Fruit fly (Drosophila melanogaster): ENCODE measurements around the gene CG34408.

CG34408 gene

DNA sequence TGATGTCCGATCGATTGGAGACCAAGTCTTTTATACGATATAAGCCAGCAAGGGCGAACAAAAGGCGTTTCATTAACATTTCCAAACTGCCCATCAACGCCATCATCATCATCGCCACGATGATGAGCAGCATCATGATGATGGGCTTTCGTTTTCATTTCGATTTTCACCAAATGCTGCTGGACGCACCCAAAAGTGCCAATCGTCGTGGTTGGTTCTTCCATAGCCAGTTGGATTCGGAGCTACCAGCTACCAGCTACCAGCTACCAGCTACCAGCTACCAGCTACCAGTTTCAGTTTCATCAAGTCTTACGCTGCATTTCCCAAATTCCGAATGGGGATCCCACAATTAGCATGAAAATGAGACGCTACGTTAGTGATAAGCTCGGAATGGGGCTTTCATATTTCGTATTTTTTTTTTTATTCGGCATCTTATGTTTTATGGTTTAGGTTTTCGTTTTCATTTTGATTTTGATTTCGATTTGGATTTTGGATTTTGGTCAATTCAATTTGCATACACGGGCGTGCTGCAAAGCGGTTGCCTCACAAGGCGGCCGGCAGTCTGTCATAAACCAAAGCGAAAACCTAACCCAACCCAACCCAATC is 3.2 kb upstream of the CG34408 start, which contains the start of gene CG2962:
CG2962 (minus strand) TSS at position 9 of the 606 bp plus-strand sequence.
- TF ChIP-seq Sox102F (GFP tag; optimal IDR thresholded peaks at IDR 0.05) (no peak), Sox15 (GFP tag; optimal IDR thresholded peaks at IDR 0.05) (no peak), Blimp-1 (GFP tag; optimal IDR thresholded peaks at IDR 0.05) (peak; percentile 13), achi (GFP tag; optimal IDR thresholded peaks at IDR 0.05) (no peak), eg (GFP tag; IDR thresholded peaks at IDR 0.05) (no peak)

DNA sequence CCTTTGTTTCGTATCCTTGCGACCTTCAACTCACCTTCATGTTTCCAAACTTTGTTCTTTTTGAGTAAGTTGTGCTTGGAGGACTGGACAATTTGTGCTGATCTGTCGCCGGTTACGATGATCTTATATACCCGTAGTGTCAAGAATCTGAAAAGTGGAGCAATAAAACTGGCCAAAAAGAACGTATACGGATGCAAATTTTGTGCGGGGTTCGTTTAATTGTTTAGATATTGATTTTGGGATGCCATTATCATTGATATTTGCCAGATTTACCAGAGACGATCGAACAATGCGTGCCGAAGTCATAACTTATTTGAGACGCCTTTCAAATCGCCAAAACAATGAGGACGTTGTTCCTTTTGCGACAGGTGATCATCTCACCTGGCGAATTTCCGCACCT is 871 bp upstream of the CG34408 start, which contains the start of gene CG15308:
CG15308 (minus strand) TSS at position 101 of the 400 bp plus-strand sequence.
- TF ChIP-seq esn (GFP tag; optimal IDR thresholded peaks at IDR 0.05) (no peak), CG34406 (GFP tag; optimal IDR thresholded peaks at IDR 0.05) (no peak), CG8119 (GFP tag; IDR thresholded peaks at IDR 0.05) (no peak), CG32006 (GFP tag; optimal IDR thresholded peaks at IDR 0.05) (no peak), Gug (GFP tag; IDR thresholded peaks at IDR 0.05) (no peak), Hr4 (GFP tag; optimal IDR thresholded peaks at IDR 0.05) (no peak), CG7368 (GFP tag; optimal IDR thresholded peaks at IDR 0.05) (no peak), Hr39 (GFP tag; optimal IDR thresholded peaks at IDR 0.05) (no peak), salr (GFP tag; optimal IDR thresholded peaks at IDR 0.05) (no peak)

DNA sequence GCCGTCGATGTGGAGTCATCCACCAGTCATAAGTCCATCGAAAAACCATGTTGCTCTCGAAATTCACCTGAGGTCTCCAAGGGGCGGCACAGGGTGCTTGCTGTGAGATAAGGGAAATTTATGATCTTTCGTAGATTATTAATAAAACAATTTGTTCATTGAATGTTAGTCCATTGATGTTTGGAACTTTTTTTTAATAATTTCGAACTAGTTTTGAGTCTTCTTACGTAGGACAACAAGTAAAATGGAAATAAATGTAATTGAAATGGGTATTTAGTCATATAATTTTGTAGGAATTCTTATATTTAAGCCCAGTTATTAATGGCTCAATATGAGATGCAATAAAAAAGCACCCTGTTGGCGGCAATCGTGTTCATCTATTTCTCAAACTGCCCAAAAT is 12.6 kb downstream of the CG34408 start:
- no peak for TF ChIP-seq Sox102F (GFP tag; optimal IDR thresholded peaks at IDR 0.05)
- TF ChIP-seq cyc (GFP tag; optimal IDR thresholded peaks at IDR 0.05) = no peak
- TF ChIP-seq OdsH (GFP tag; optimal IDR thresholded peaks at IDR 0.05) = no peak
- peak; percentile 75 for TF ChIP-seq CG8119 (GFP tag; IDR thresholded peaks at IDR 0.05)
- no peak for TF ChIP-seq Met (GFP tag; optimal IDR thresholded peaks at IDR 0.05)
- no peak for TF ChIP-seq Eip75B (GFP tag; optimal IDR thresholded peaks at IDR 0.05)
- TF ChIP-seq achi (GFP tag; optimal IDR thresholded peaks at IDR 0.05) = no peak
- TF ChIP-seq CG10669 (GFP tag; optimal IDR thresholded peaks at IDR 0.05) = no peak
- no peak for TF ChIP-seq CG6854 (GFP tag; optimal IDR thresholded peaks at IDR 0.05)
- no peak for TF ChIP-seq Sox14 (GFP tag; optimal IDR thresholded peaks at IDR 0.05)
- TF ChIP-seq CG4318 (GFP tag; optimal IDR thresholded peaks at IDR 0.05) = no peak
- no peak for TF ChIP-seq CG34406 (GFP tag; optimal IDR thresholded peaks at IDR 0.05)
- peak; percentile 3 for TF ChIP-seq net (GFP tag; optimal IDR thresholded peaks at IDR 0.05)
- no peak for TF ChIP-seq fd59A (GFP tag; optimal IDR thresholded peaks at IDR 0.05)
- no peak for TF ChIP-seq Gug (GFP tag; IDR thresholded peaks at IDR 0.05)
- no peak for TF ChIP-seq vri (GFP tag; optimal IDR thresholded peaks at IDR 0.05)
- no peak for TF ChIP-seq topi (GFP tag; optimal IDR thresholded peaks at IDR 0.05)
- no peak for TF ChIP-seq CG16779 (tag; optimal IDR thresholded peaks at IDR 0.05)
- TF ChIP-seq Blimp-1 (GFP tag; optimal IDR thresholded peaks at IDR 0.05) = no peak
- no peak for TF ChIP-seq CG3919 (GFP tag; optimal IDR thresholded peaks at IDR 0.05)
- TF ChIP-seq spab (GFP tag; optimal IDR thresholded peaks at IDR 0.05) = no peak
- TF ChIP-seq CG8319 (GFP tag; optimal IDR thresholded peaks at IDR 0.05) = no peak
- TF ChIP-seq CG1621 (tag; optimal IDR thresholded peaks at IDR 0.05) = no peak
- TF ChIP-seq esn (GFP tag; optimal IDR thresholded peaks at IDR 0.05) = no peak
- peak; percentile 11; the same call in 1 of the 3 replicates for TF ChIP-seq eg (GFP tag; IDR thresholded peaks at IDR 0.05)
- no peak for TF ChIP-seq CG11294 (GFP tag; IDR thresholded peaks at IDR 0.05)
- no peak for TF ChIP-seq dsx (GFP tag; optimal IDR thresholded peaks at IDR 0.05; ENCODE audit: poor library complexity, severe bottlenecking)
- no peak for TF ChIP-seq CG7368 (GFP tag; optimal IDR thresholded peaks at IDR 0.05)
- no peak for TF ChIP-seq lz (GFP tag; optimal IDR thresholded peaks at IDR 0.05)
- TF ChIP-seq CG6276 (GFP tag; optimal IDR thresholded peaks at IDR 0.05) = no peak
- peak; percentile 2 for TF ChIP-seq CG8632 (GFP tag; optimal IDR thresholded peaks at IDR 0.05)
- TF ChIP-seq Hr39 (GFP tag; optimal IDR thresholded peaks at IDR 0.05) = no peak
- TF ChIP-seq pdm3 (GFP tag; optimal IDR thresholded peaks at IDR 0.05) = no peak
- no peak for TF ChIP-seq Ets96B (tag; optimal IDR thresholded peaks at IDR 0.05)
- TF ChIP-seq svp (GFP tag) = peak; percentile 58
- no peak for TF ChIP-seq Ets21C (GFP tag; optimal IDR thresholded peaks at IDR 0.05)
- no peak for TF ChIP-seq Smox (GFP tag; optimal IDR thresholded peaks at IDR 0.05)
- no peak for TF ChIP-seq CG10631 (GFP tag; optimal IDR thresholded peaks at IDR 0.05)
- no peak for TF ChIP-seq Hr4 (GFP tag; optimal IDR thresholded peaks at IDR 0.05)
- no peak for TF ChIP-seq dac (GFP tag; optimal IDR thresholded peaks at IDR 0.05)
- no peak for TF ChIP-seq fd85E (GFP tag; optimal IDR thresholded peaks at IDR 0.05)
- no peak for TF ChIP-seq acj6 (GFP tag; optimal IDR thresholded peaks at IDR 0.05)
- TF ChIP-seq CG32006 (GFP tag; optimal IDR thresholded peaks at IDR 0.05) = peak; percentile 14
- no peak for TF ChIP-seq ss (GFP tag; optimal IDR thresholded peaks at IDR 0.05)

Data from whole organism, prepupa.